Fruit fly (Drosophila melanogaster): ENCODE results near the gene CG33912.

CG33912 gene

DNA sequence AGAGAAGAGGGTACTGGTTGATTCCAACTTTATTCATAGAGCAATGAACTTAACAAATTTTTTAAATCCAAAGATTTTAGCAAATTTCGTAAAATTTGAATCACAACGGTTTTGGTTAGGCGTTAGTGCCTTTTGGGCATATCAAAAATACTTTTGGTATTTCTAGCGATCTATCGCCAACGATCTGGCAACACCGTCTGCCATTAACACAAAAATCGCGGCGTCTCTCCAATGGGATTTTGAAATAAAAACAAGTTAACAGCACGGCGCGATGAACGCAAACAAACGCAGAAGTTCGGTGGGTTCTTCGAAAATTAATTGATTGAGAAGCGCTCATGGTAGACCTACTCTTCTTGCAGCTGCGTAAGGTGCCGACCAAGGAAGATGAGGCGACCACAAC, 44.7 kb upstream of the CG33912 start, which contains the start of gene Spc105R (continued):
- TF ChIP-seq CG4404 (GFP tag; IDR thresholded peaks at IDR 0.05), result no peak
- TF ChIP-seq caup (GFP tag; optimal IDR thresholded peaks at IDR 0.05; ENCODE audit: severe bottlenecking), result no peak
- no peak for TF ChIP-seq Nf-YC (tag; optimal IDR thresholded peaks at IDR 0.05)
- TF ChIP-seq zfh1 (GFP tag; IDR thresholded peaks at IDR 0.05), result no peak
- no peak for TF ChIP-seq Xrp1 (GFP tag; IDR thresholded peaks at IDR 0.05)
- TF ChIP-seq CG11695 (GFP tag; IDR thresholded peaks at IDR 0.05), result no peak
- no peak for TF ChIP-seq gsb-n (tag; optimal IDR thresholded peaks at IDR 0.05)
- no peak for TF ChIP-seq chn (GFP tag; optimal IDR thresholded peaks at IDR 0.05)
- no peak for TF ChIP-seq CG3281 (GFP tag; optimal IDR thresholded peaks at IDR 0.05)
- no peak for TF ChIP-seq pnt (GFP tag; optimal IDR thresholded peaks at IDR 0.05)
- no peak for TF ChIP-seq CG31224 (GFP tag; IDR thresholded peaks at IDR 0.05)
- TF ChIP-seq dan (GFP tag; IDR thresholded peaks at IDR 0.05), result no peak
- no peak for TF ChIP-seq lilli (GFP tag; optimal IDR thresholded peaks at IDR 0.05)
- TF ChIP-seq CG14050 (GFP tag; IDR thresholded peaks at IDR 0.05), result no peak
- TF ChIP-seq CG15011 (GFP tag; optimal IDR thresholded peaks at IDR 0.05), result no peak
- no peak for TF ChIP-seq gro (GFP tag; optimal IDR thresholded peaks at IDR 0.05)
- TF ChIP-seq Spps (tag; optimal IDR thresholded peaks at IDR 0.05), result no peak
- TF ChIP-seq CG16813 (GFP tag; IDR thresholded peaks at IDR 0.05; ENCODE audit: partially characterized antibody), result no peak
- no peak for TF ChIP-seq disco-r (GFP tag; optimal IDR thresholded peaks at IDR 0.05)
- TF ChIP-seq Sry-δ (GFP tag; optimal IDR thresholded peaks at IDR 0.05), result peak; percentile 62
- TF ChIP-seq Dip2 (GFP tag; IDR thresholded peaks at IDR 0.05), result no peak
- no peak for TF ChIP-seq seq (GFP tag; IDR thresholded peaks at IDR 0.05)
- no peak for TF ChIP-seq ato (GFP tag; IDR thresholded peaks at IDR 0.05; ENCODE audit: partially characterized antibody)
- no peak for TF ChIP-seq D (optimal IDR thresholded peaks at IDR 0.05)
- TF ChIP-seq D (GFP tag; optimal IDR thresholded peaks at IDR 0.05), result no peak
- TF ChIP-seq run (tag; optimal IDR thresholded peaks at IDR 0.05), result no peak
- 0 out of 2 replicates have a peak, but pooled peaks have one; percentile 25 for TF ChIP-seq CG3847 (GFP tag; IDR thresholded peaks at IDR 0.05)
- TF ChIP-seq h (optimal IDR thresholded peaks at IDR 0.05), result no peak
- peak; percentile 99 for TF ChIP-seq Myb (GFP tag; optimal IDR thresholded peaks at IDR 0.05)
- no peak for TF ChIP-seq CG4282 (GFP tag; optimal IDR thresholded peaks at IDR 0.05)
- no peak for TF ChIP-seq Chrac-16 (GFP tag; optimal IDR thresholded peaks at IDR 0.05)
- TF ChIP-seq CG17385 (GFP tag; optimal IDR thresholded peaks at IDR 0.05), result no peak
- no peak for TF ChIP-seq prd (optimal IDR thresholded peaks at IDR 0.05)
- TF ChIP-seq prd (GFP tag; IDR thresholded peaks at IDR 0.05), result no peak
- no peak for TF ChIP-seq dpn (GFP tag; optimal IDR thresholded peaks at IDR 0.05)
- TF ChIP-seq CG11093 (GFP tag; IDR thresholded peaks at IDR 0.05), result no peak
- TF ChIP-seq MBD-R2 (GFP tag; IDR thresholded peaks at IDR 0.05), result peak; percentile 74
- no peak for TF ChIP-seq nerfin-2 (GFP tag; IDR thresholded peaks at IDR 0.05; ENCODE audit: partially characterized antibody)
- no peak for TF ChIP-seq CG17359 (tag; optimal IDR thresholded peaks at IDR 0.05)
- no peak for TF ChIP-seq CG31441 (GFP tag; IDR thresholded peaks at IDR 0.05)
- no peak for TF ChIP-seq CG7745 (tag; optimal IDR thresholded peaks at IDR 0.05)
- no peak for TF ChIP-seq cato (GFP tag; optimal IDR thresholded peaks at IDR 0.05; ENCODE audit: borderline replicate concordance)
- TF ChIP-seq CG10543 (GFP tag; optimal IDR thresholded peaks at IDR 0.05), result no peak
- no peak for TF ChIP-seq CG14860 (GFP tag; IDR thresholded peaks at IDR 0.05; ENCODE audit: partially characterized antibody)
- TF ChIP-seq Hand (GFP tag; optimal IDR thresholded peaks at IDR 0.05), result no peak
- peak; percentile 76 for TF ChIP-seq trem (tag; optimal IDR thresholded peaks at IDR 0.05)
- TF ChIP-seq rib (GFP tag; IDR thresholded peaks at IDR 0.05), result no peak
- TF ChIP-seq CG6272 (GFP tag; IDR thresholded peaks at IDR 0.05), result no peak
- no peak for TF ChIP-seq bab2 (GFP tag; optimal IDR thresholded peaks at IDR 0.05)
- no peak for TF ChIP-seq CG3995 (GFP tag; optimal IDR thresholded peaks at IDR 0.05)
- TF ChIP-seq tx (GFP tag; optimal IDR thresholded peaks at IDR 0.05), result no peak
- no peak for TF ChIP-seq sima (GFP tag; optimal IDR thresholded peaks at IDR 0.05)
- TF ChIP-seq NK7.1 (GFP tag; optimal IDR thresholded peaks at IDR 0.05), result no peak

All from whole organism, embryonic.